Fruit fly (Drosophila melanogaster): ENCODE data around the gene alpha-Est9.
A peak's percentile ranks its signal among the peaks of the same experiment; 100 is the strongest.

DNA sequence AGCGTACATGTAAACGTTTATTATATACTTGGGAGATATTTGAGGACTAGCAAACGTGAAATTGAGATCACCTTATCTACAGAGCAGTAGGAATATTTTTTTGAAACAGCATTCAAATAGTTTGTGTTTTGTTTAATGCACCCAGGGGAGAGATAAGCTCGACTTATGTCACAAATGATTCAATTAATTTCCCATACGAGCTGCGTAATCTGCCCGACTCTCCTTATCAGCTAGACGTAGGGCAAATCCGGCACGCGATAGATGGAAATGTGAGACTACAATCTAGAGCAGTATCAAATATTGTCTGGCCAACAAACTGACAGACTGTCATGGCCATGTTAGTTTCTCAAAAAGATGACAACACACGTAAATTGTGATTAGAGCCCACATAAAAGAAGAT is 5.4 kb downstream of the alpha-Est9 start:
- TF ChIP-seq CG33017 (tag; optimal IDR thresholded peaks at IDR 0.05) (no peak), cnc (optimal IDR thresholded peaks at IDR 0.05) (no peak), CG5204 (GFP tag; optimal IDR thresholded peaks at IDR 0.05) (no peak), Mnt (GFP tag; optimal IDR thresholded peaks at IDR 0.05) (no peak), kay (GFP tag; ENCODE audit: borderline replicate concordance) (peak; percentile 89), CG12768 (GFP tag; optimal IDR thresholded peaks at IDR 0.05) (no peak), ovo (GFP tag; optimal IDR thresholded peaks at IDR 0.05) (no peak)
